Worm (Caenorhabditis elegans) whole organism, young adult: ENCODE results near the gene W04E12.4.

Experiments used
- atf-7 ChIP-seq: sonication (generic microtip); optimal IDR thresholded peaks from 2 replicates; lab custom pipeline; 2017; ENCODE audit warnings: mild to moderate bottlenecking, missing genetic modification characterization, missing compliant biosample characterization
- attf-5 ChIP-seq: fragments of 200-800 bp; sonication (Bioruptor generic); optimal IDR thresholded peaks from 2 replicates; lab custom pipeline; 2018; ENCODE audit warnings: mild to moderate bottlenecking, missing genetic modification characterization, missing compliant biosample characterization
- dpl-1 ChIP-seq: fragments of 150-350 bp; optimal IDR thresholded peaks from 2 replicates; lab custom pipeline; 2014; ENCODE audit warnings: missing biosample characterization, missing genetic modification reagents, missing genetic modification characterization
- him-1 ChIP-seq: sonication (generic microtip); optimal IDR thresholded peaks from 2 replicates; lab custom pipeline; 2016; ENCODE audit warnings: missing genotype, missing genetic modification reagents, missing genetic modification characterization, missing compliant biosample characterization
- madf-10 ChIP-seq: sonication (generic microtip); optimal IDR thresholded peaks from 2 replicates; lab custom pipeline; 2016; ENCODE audit warnings: mild to moderate bottlenecking, missing genetic modification characterization, missing compliant biosample characterization
- madf-3 ChIP-seq: fragments of 200-800 bp; sonication (Bioruptor generic); IDR thresholded peaks from 2 replicates; pipeline ENCODE4 v1.3.6; 2022; ENCODE audit warnings: missing genetic modification reagents, missing genetic modification characterization, missing compliant biosample characterization
- nfyb-1 ChIP-seq: fragments of 200-800 bp; sonication (Bioruptor generic); IDR thresholded peaks from 2 replicates; pipeline ENCODE4 v1.3.6; 2022; ENCODE audit warnings: missing genetic modification reagents, missing genetic modification characterization, missing compliant biosample characterization
- nhr-120 ChIP-seq: fragments of 200-800 bp; sonication (Bioruptor generic); IDR thresholded peaks from 2 replicates; pipeline ENCODE4 v1.3.6; 2022; ENCODE audit warnings: missing genetic modification characterization, missing compliant biosample characterization
- rpc-1 ChIP-seq, 2 experiments: fragments of 150-350 bp in 1 of 2; sonication (generic microtip) in 1 of 2; optimal IDR thresholded peaks; 2 replicates each; lab custom pipeline; 2014 to 2018; ENCODE audit warnings: missing biosample characterization in 1 of 2, missing genetic modification characterization in 1 of 2, missing genetic modification reagents in 1 of 2, missing genotype in 1 of 2

- TF ChIP-seq rpc-1 (optimal IDR thresholded peaks at IDR 0.05; lab: Kevin White, UChicago) (no peak), rpc-1 (tag; optimal IDR thresholded peaks at IDR 0.05; lab: Kevin White, UChicago) (no peak), atf-7 (tag; lab: Kevin White, UChicago) (no peak), nhr-120 (GFP tag; lab: Robert Waterston, UW) (no peak), nfyb-1 (GFP tag; lab: Robert Waterston, UW) (no peak), him-1 (tag; lab: Kevin White, UChicago) (no peak), dpl-1 (GFP tag; lab: Kevin White, UChicago) (no peak), attf-5 (GFP tag; lab: Kevin White, UChicago) (no peak), madf-3 (no peak), madf-10 (tag; lab: Kevin White, UChicago) (no peak)
Observed at ce11 chrV:19760751-19761150, 17.3 kb downstream of the W04E12.4 start, which contains the start of gene M162.5.
